Worm (Caenorhabditis elegans): ENCODE measurements around the gene asp-17.
A peak's percentile ranks its signal among the peaks of the same experiment; 100 is the strongest.

Gene asp-17

ce11 chrV:19050888-19051287 lies 13.8 kb upstream of the asp-17 start:
- TF ChIP-seq mdl-1 (tag; optimal IDR thresholded peaks at IDR 0.05) (no peak), fkh-2 (tag; optimal IDR thresholded peaks at IDR 0.05) (no peak), R02D3.7 (tag; optimal IDR thresholded peaks at IDR 0.05) (no peak), pqm-1 (tag; optimal IDR thresholded peaks at IDR 0.05) (no peak), lin-39 (tag; optimal IDR thresholded peaks at IDR 0.05) (no peak), ceh-9 (tag; optimal IDR thresholded peaks at IDR 0.05) (no peak), unc-39 (tag; optimal IDR thresholded peaks at IDR 0.05) (no peak), ceh-82 (tag; optimal IDR thresholded peaks at IDR 0.05) (no peak), fkh-10 (GFP tag; optimal IDR thresholded peaks at IDR 0.05) (no peak), jun-1 (tag; optimal IDR thresholded peaks at IDR 0.05) (no peak), sea-2 (GFP tag; optimal IDR thresholded peaks at IDR 0.05) (no peak), ztf-11 (tag; optimal IDR thresholded peaks at IDR 0.05) (no peak), hmg-11 (tag; optimal IDR thresholded peaks at IDR 0.05) (no peak), elt-3 (tag; optimal IDR thresholded peaks at IDR 0.05) (no peak), ztf-4 (tag; optimal IDR thresholded peaks at IDR 0.05) (no peak), nhr-25 (tag; optimal IDR thresholded peaks at IDR 0.05) (no peak), ceh-28 (tag; optimal IDR thresholded peaks at IDR 0.05) (no peak)

- no peak for TF ChIP-seq ztf-11 (tag; optimal IDR thresholded peaks at IDR 0.05)
- no peak for TF ChIP-seq nfya-1 (tag; optimal IDR thresholded peaks at IDR 0.05; ENCODE audit: insufficient read depth)
- no peak for TF ChIP-seq pqm-1 (tag; optimal IDR thresholded peaks at IDR 0.05)
- no peak for TF ChIP-seq elt-3 (tag; optimal IDR thresholded peaks at IDR 0.05)
- no peak for TF ChIP-seq mdl-1 (tag; optimal IDR thresholded peaks at IDR 0.05)
- TF ChIP-seq lin-15B (tag; optimal IDR thresholded peaks at IDR 0.05) = no peak
- no peak for TF ChIP-seq mml-1 (tag; optimal IDR thresholded peaks at IDR 0.05)
- TF ChIP-seq nhr-67 (tag; optimal IDR thresholded peaks at IDR 0.05) = no peak
- no peak for TF ChIP-seq nhr-12 (tag; optimal IDR thresholded peaks at IDR 0.05)
- no peak for TF ChIP-seq elt-2 (tag; optimal IDR thresholded peaks at IDR 0.05)
- no peak for TF ChIP-seq R02D3.7 (tag; optimal IDR thresholded peaks at IDR 0.05)
- no peak for TF ChIP-seq ztf-4 (tag; optimal IDR thresholded peaks at IDR 0.05)
These were observed 13.3 kb upstream of the asp-17 start, which contains the start of gene asp-1 for ce11 chrV:19050438-19050837. asp-1 (minus strand) TSS chrV:19050752.

- TF ChIP-seq fos-1 (tag; optimal IDR thresholded peaks at IDR 0.05) = peak; percentile 21
- TF ChIP-seq aly-2 (tag; optimal IDR thresholded peaks at IDR 0.05) = no peak
- TF ChIP-seq elt-3 (tag; optimal IDR thresholded peaks at IDR 0.05) = no peak
- no peak for TF ChIP-seq fkh-10 (GFP tag; optimal IDR thresholded peaks at IDR 0.05)
- peak; percentile 29 for TF ChIP-seq pha-4 (tag; optimal IDR thresholded peaks at IDR 0.05)
- no peak for TF ChIP-seq ceh-16 (tag; optimal IDR thresholded peaks at IDR 0.05)
- no peak for TF ChIP-seq hmg-11 (tag; optimal IDR thresholded peaks at IDR 0.05)
- TF ChIP-seq nhr-76 (tag; optimal IDR thresholded peaks at IDR 0.05) = no peak
- TF ChIP-seq mdl-1 (tag; optimal IDR thresholded peaks at IDR 0.05) = no peak
- TF ChIP-seq tbx-2 (tag; optimal IDR thresholded peaks at IDR 0.05) = no peak
- no peak for TF ChIP-seq fkh-2 (tag; optimal IDR thresholded peaks at IDR 0.05)
- no peak for TF ChIP-seq ztf-4 (tag; optimal IDR thresholded peaks at IDR 0.05)
- TF ChIP-seq R02D3.7 (tag; optimal IDR thresholded peaks at IDR 0.05) = no peak
- no peak for TF ChIP-seq lin-15B (tag; optimal IDR thresholded peaks at IDR 0.05)
- TF ChIP-seq unc-39 (tag; optimal IDR thresholded peaks at IDR 0.05) = no peak
- TF ChIP-seq ceh-28 (tag; optimal IDR thresholded peaks at IDR 0.05) = no peak
- no peak for TF ChIP-seq daf-12 (tag; optimal IDR thresholded peaks at IDR 0.05)
- no peak for TF ChIP-seq nhr-67 (tag; optimal IDR thresholded peaks at IDR 0.05)
- TF ChIP-seq nhr-43 (tag; optimal IDR thresholded peaks at IDR 0.05; ENCODE audit: poor library complexity, severe bottlenecking) = no peak
- TF ChIP-seq lin-39 (tag; optimal IDR thresholded peaks at IDR 0.05) = no peak
- TF ChIP-seq zag-1 (tag; optimal IDR thresholded peaks at IDR 0.05) = no peak
- no peak for TF ChIP-seq ceh-82 (tag; optimal IDR thresholded peaks at IDR 0.05)
- peak; percentile 56 for TF ChIP-seq ama-1 (optimal IDR thresholded peaks at IDR 0.05)
- TF ChIP-seq ZK546.5 (tag; optimal IDR thresholded peaks at IDR 0.05) = no peak
- TF ChIP-seq jun-1 (tag; optimal IDR thresholded peaks at IDR 0.05) = peak; percentile 52
- no peak for TF ChIP-seq nfya-1 (tag; optimal IDR thresholded peaks at IDR 0.05; ENCODE audit: insufficient read depth)
- no peak for TF ChIP-seq ztf-11 (tag; optimal IDR thresholded peaks at IDR 0.05)
- peak; percentile 78 for TF ChIP-seq elt-2 (tag; optimal IDR thresholded peaks at IDR 0.05)
- peak; percentile 40 for TF ChIP-seq pqm-1 (tag; optimal IDR thresholded peaks at IDR 0.05)
- TF ChIP-seq sea-2 (GFP tag; optimal IDR thresholded peaks at IDR 0.05) = no peak
- TF ChIP-seq elt-1 (tag; optimal IDR thresholded peaks at IDR 0.05) = no peak
- TF ChIP-seq nhr-12 (tag; optimal IDR thresholded peaks at IDR 0.05) = no peak
- no peak for TF ChIP-seq ceh-9 (tag; optimal IDR thresholded peaks at IDR 0.05)
- no peak for TF ChIP-seq egl-5 (tag; optimal IDR thresholded peaks at IDR 0.05)
- no peak for TF ChIP-seq nhr-11 (tag; optimal IDR thresholded peaks at IDR 0.05)
- TF ChIP-seq mml-1 (tag; optimal IDR thresholded peaks at IDR 0.05) = no peak
- TF ChIP-seq nhr-28 (tag; optimal IDR thresholded peaks at IDR 0.05) = no peak
- no peak for TF ChIP-seq nhr-25 (tag; optimal IDR thresholded peaks at IDR 0.05)
- no peak for TF ChIP-seq lsy-12 (tag; optimal IDR thresholded peaks at IDR 0.05)
- no peak for TF ChIP-seq nhr-237 (tag; optimal IDR thresholded peaks at IDR 0.05)
- no peak for TF ChIP-seq nhr-23 (tag; optimal IDR thresholded peaks at IDR 0.05)
- no peak for TF ChIP-seq unc-62 (GFP tag; optimal IDR thresholded peaks at IDR 0.05)
- TF ChIP-seq egl-27 (tag; optimal IDR thresholded peaks at IDR 0.05) = no peak
These were observed 12.3 kb upstream of the asp-17 start for ce11 chrV:19049140-19050092.
